Worm (Caenorhabditis elegans) whole organism, young adult: ENCODE data around the gene F54B8.1.
"Not testable (repeated sequence)": the region's sequence is repeated elsewhere in the genome, so short reads cannot be mapped to it uniquely, and the experiment has no call there.

Experiments
- F37B4.10 ChIP-seq: fragments of 200-800 bp; sonication (Bioruptor generic); IDR thresholded peaks from 2 replicates; pipeline ENCODE4 v1.3.6; 2022; ENCODE audit warnings: missing genetic modification characterization, missing compliant biosample characterization
- K11D2.4 ChIP-seq: fragments of 200-800 bp; sonication (Bioruptor generic); IDR thresholded peaks from 2 replicates; pipeline ENCODE4 v1.3.6; 2022; ENCODE audit warnings: missing genetic modification reagents, missing genetic modification characterization, missing compliant biosample characterization
- Y53F4B.3 ChIP-seq: fragments of 200-800 bp; sonication (Bioruptor generic); IDR thresholded peaks from 2 replicates; pipeline ENCODE4 v1.3.6; 2022; ENCODE audit warnings: missing genetic modification reagents, missing genetic modification characterization, missing compliant biosample characterization
- aptf-2 ChIP-seq: fragments of 200-800 bp; sonication (Bioruptor generic); conservative IDR thresholded peaks from 2 replicates; pipeline ENCODE4 v1.3.6; 2022; ENCODE audit warnings: missing genetic modification reagents, missing genetic modification characterization, missing compliant biosample characterization
- atf-7 ChIP-seq: sonication (generic microtip); optimal IDR thresholded peaks from 2 replicates; lab custom pipeline; 2017; ENCODE audit warnings: mild to moderate bottlenecking, missing genetic modification characterization, missing compliant biosample characterization
- ceh-58 ChIP-seq: fragments of 200-800 bp; sonication (Bioruptor generic); IDR thresholded peaks from 2 replicates; pipeline ENCODE4 v1.3.6; 2022; ENCODE audit warnings: missing genetic modification characterization, missing compliant biosample characterization
- dpl-1 ChIP-seq: fragments of 150-350 bp; optimal IDR thresholded peaks from 2 replicates; lab custom pipeline; 2014; ENCODE audit warnings: missing biosample characterization, missing genetic modification reagents, missing genetic modification characterization
- egl-44 ChIP-seq: fragments of 200-800 bp; sonication (Bioruptor generic); IDR thresholded peaks from 2 replicates; pipeline ENCODE4 v1.3.6; 2022; ENCODE audit warnings: missing genetic modification reagents, missing genetic modification characterization, missing compliant biosample characterization
- hlh-12 ChIP-seq: sonication (generic microtip); optimal IDR thresholded peaks from 2 replicates; lab custom pipeline; 2016; ENCODE audit warnings: missing genetic modification characterization, missing compliant biosample characterization
- hlh-26 ChIP-seq: fragments of 200-800 bp; sonication (Bioruptor generic); conservative IDR thresholded peaks from 2 replicates; pipeline ENCODE4 v1.3.6; 2022; ENCODE audit warnings: missing genetic modification reagents, missing genetic modification characterization, missing compliant biosample characterization
- lir-1 ChIP-seq: fragments of 200-800 bp; sonication (Bioruptor generic); conservative IDR thresholded peaks from 2 replicates; pipeline ENCODE4 v1.3.6; 2022; ENCODE audit warnings: missing genetic modification reagents, missing genetic modification characterization, missing compliant biosample characterization
- mcd-1 ChIP-seq: fragments of 200-800 bp; sonication (Bioruptor generic); IDR thresholded peaks from 2 replicates; pipeline ENCODE4 v1.3.6; 2022; ENCODE audit warnings: missing genetic modification reagents, missing genetic modification characterization, missing compliant biosample characterization
- snpc-3.4 ChIP-seq: sonication (generic microtip); optimal IDR thresholded peaks from 2 replicates; lab custom pipeline; 2017; ENCODE audit warnings: missing genetic modification characterization, mild to moderate bottlenecking, missing compliant biosample characterization, antibody characterized with exemption, moderate library complexity, missing genotype, missing genetic modification reagents
- ztf-28 ChIP-seq: fragments of 200-800 bp; sonication (Bioruptor generic); IDR thresholded peaks from 2 replicates; pipeline ENCODE4 v1.3.6; 2022; ENCODE audit warnings: missing genetic modification reagents, missing genetic modification characterization, missing compliant biosample characterization
- ztf-6 ChIP-seq: fragments of 200-800 bp; sonication (Bioruptor generic); IDR thresholded peaks from 2 replicates; pipeline ENCODE4 v1.3.6; 2022; ENCODE audit warnings: missing genetic modification reagents, missing genetic modification characterization, missing compliant biosample characterization

The F54B8.1 gene

DNA sequence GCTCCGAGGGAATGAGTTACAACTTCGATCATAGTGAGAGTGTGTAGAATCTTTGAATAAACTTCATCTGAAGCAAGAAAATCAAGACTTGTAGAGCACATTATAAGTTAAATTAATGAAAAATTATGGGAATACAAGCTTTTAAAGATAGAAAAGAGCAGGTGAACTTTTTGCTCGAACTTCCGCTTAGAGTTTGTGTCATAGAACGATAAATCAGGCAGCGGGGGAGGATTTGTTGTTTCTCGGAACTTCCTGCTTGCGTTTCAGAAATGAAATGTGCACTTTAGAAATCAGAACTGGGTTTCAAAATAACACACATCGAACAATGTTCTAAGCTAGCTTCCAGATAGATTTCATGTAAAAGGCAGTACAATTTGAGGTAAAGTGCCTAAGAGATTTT is 30.5 kb downstream of the F54B8.1 start, which contains the start of gene srh-149 (continued):
- TF ChIP-seq dpl-1 (GFP tag; lab: Kevin White, UChicago) (no peak), hlh-26 (GFP tag; lab: Robert Waterston, UW) (no peak), egl-44 (GFP tag; lab: Robert Waterston, UW) (no peak), F37B4.10 (GFP tag; lab: Robert Waterston, UW) (no peak), lir-1 (GFP tag; lab: Robert Waterston, UW) (no peak), K11D2.4 (no peak)
- TF ChIP-seq, all 124 proteins: peak for 0

DNA sequence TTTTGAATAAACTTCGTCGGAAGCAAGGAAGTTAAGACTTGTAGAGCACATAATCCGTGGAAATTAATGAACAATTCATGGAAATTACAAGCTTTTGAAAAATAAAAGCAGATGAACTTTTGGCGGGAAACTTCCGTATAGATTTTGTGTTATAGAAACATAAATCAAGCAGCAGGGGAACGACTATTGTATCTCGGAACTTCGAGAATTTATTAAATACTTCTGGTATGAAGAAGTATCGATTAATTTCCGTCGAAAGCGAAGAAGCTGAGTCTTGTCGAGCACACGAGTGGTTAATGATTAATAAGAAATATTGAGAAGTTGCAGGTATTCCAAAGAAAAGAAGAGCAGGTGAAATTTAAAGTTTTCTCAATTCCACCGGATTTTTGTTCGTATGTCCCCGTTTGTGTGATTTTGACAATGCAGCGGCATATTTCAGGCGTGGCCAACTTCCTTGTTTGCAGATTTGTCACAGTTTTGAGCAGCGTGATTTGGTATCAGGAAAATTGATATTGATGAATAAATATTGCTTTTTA is 39.8 kb downstream of the F54B8.1 start, which contains the start of gene srh-147:
srh-147 (minus strand) TSS at position 51 of the 536 bp plus-strand sequence.
- TF ChIP-seq ztf-28 (GFP tag; lab: Robert Waterston, UW); ztf-6; aptf-2: not testable (repeated sequence)

DNA sequence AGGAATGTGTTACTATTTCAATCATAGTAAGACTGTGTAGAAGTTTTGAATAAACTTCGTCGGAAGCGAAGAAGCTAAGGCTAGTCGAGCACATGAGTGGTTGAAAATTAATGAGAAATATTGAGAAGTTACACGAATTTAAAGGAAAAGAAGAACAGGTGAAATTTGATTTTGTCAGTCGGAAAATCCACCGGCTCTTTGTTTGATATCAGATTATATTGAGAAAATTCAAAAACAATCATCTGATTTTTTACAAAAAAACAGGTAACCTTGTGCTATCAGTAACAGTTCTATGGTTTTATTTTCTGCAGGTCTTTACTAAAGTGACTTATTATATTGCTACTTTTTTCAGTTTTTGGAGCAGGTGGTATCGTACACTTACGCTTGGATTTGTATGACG is 47.7 kb downstream of the F54B8.1 start, which contains the start of gene srh-148:
srh-148 (minus strand) TSS at position 101 of the 400 bp plus-strand sequence.
- TF ChIP-seq snpc-3.4 (tag; lab: Kevin White, UChicago) (no peak), mcd-1 (GFP tag; lab: Robert Waterston, UW) (no peak), ceh-58 (GFP tag; lab: Robert Waterston, UW) (no peak), hlh-12 (tag; lab: Kevin White, UChicago) (no peak), Y53F4B.3 (GFP tag; lab: Robert Waterston, UW) (no peak), atf-7 (tag; lab: Kevin White, UChicago) (no peak)
